Fruit fly (Drosophila melanogaster): ENCODE data around the gene Acn.

DNA sequence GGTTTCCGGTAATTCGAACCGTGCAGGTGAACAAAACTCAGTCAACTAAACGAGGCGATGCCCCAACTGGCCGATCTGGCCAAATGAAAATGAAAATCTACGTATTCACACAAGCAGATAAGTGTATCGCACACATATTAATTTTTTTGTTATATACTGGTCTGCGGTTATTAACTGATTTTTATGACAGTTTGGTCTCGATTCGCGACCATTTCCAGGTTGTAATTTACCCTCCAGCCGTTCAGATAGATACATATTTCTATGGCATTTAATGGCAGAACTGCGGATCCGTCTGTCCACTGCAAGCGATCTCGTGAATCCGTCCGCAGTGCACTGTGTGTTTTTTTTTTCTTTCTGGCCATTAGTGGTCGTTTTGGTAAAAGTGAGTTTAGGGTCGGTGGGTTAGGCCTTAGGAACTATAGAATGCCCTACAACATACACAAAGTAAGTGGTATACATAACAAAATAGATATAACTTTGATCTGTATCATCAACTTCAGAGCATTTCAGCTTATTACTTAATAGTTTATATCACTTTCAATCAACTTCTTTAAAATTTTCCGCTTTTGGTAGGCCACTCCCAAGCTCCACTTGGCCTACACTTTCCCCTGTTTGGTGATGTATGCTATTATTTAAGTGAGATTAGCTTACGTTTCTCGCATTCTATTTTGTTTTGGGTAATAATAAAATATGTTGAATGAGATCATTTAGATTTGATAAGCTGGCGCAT lies 29.1 kb downstream of the Acn start, which contains the start of gene CG17572:
- TF ChIP-seq Gug (GFP tag; IDR thresholded peaks at IDR 0.05) (no peak), Eip93F (GFP tag; optimal IDR thresholded peaks at IDR 0.05) (no peak), fd59A (GFP tag; optimal IDR thresholded peaks at IDR 0.05) (no peak)
